Fruit fly (Drosophila melanogaster): ENCODE results near the gene wol.

wol gene

DNA sequence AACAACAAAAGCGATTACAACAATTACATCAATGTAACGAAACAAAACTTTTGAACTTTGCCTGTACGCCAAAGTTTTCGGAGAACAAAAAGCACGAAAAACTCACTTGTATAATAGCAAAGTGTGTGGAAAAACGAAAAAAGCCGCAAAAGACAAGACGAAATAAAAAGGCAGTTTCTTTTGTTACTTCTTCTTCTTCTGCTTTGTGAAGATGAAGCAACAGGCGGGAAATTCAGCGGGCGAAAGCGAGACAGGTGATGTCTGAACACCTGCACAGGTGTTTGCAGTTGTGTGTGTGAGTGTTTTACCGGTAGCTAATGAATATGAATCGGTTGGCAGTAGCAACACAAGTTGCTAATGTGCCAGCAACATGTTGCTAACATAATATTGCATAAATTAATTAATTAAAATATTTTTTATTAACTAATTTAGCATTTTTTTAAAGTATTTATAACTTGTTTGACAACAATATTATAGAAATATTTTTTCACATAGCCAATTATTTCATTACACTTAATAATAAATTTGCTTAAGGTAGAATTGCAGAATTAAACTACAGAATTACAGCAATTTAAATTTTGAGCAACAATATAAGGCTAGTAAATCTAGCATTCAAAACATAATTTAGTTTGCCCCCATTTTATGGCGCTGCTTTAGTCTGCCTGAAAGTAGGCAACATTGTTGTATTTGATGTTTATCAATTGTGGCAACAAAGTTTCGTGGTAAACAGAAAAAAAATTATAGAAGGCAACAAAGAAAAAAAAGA, 35.9 kb downstream of the wol start (continued):
- TF ChIP-seq cas (GFP tag; IDR thresholded peaks at IDR 0.05), result no peak
- TF ChIP-seq CG17385 (GFP tag; optimal IDR thresholded peaks at IDR 0.05), result peak; percentile 93
- peak; percentile 24 for TF ChIP-seq psq (GFP tag; optimal IDR thresholded peaks at IDR 0.05)
- no peak for TF ChIP-seq CG11456 (GFP tag; IDR thresholded peaks at IDR 0.05)
- no peak for TF ChIP-seq lola (GFP tag; optimal IDR thresholded peaks at IDR 0.05)
- TF ChIP-seq zen (tag; optimal IDR thresholded peaks at IDR 0.05), result peak; percentile 21
- no peak for TF ChIP-seq CG9797 (GFP tag; optimal IDR thresholded peaks at IDR 0.05)
- TF ChIP-seq CG10654 (GFP tag; optimal IDR thresholded peaks at IDR 0.05), result no peak
- no peak for TF ChIP-seq CG3726 (GFP tag; IDR thresholded peaks at IDR 0.05)
- TF ChIP-seq CG6813 (GFP tag; optimal IDR thresholded peaks at IDR 0.05), result no peak
- peak; percentile 6 for TF ChIP-seq nom (GFP tag; optimal IDR thresholded peaks at IDR 0.05)
- no peak for TF ChIP-seq CG9876 (GFP tag; optimal IDR thresholded peaks at IDR 0.05)
- TF ChIP-seq CG7928 (GFP tag; optimal IDR thresholded peaks at IDR 0.05), result no peak
- TF ChIP-seq CG5245 (GFP tag; optimal IDR thresholded peaks at IDR 0.05), result no peak
- TF ChIP-seq fd64A (GFP tag; optimal IDR thresholded peaks at IDR 0.05), result no peak
- TF ChIP-seq hb (GFP tag; IDR thresholded peaks at IDR 0.05; ENCODE audit: partially characterized antibody), result no peak
- TF ChIP-seq Abd-B (GFP tag; optimal IDR thresholded peaks at IDR 0.05), result no peak
- no peak for TF ChIP-seq ap (GFP tag; IDR thresholded peaks at IDR 0.05)
- TF ChIP-seq CG33557 (GFP tag; optimal IDR thresholded peaks at IDR 0.05), result no peak
- no peak for TF ChIP-seq Six4 (GFP tag; optimal IDR thresholded peaks at IDR 0.05)
- no peak for TF ChIP-seq Usf (GFP tag; optimal IDR thresholded peaks at IDR 0.05)
- no peak for TF ChIP-seq emc (GFP tag; optimal IDR thresholded peaks at IDR 0.05)
- TF ChIP-seq Chrac-16 (GFP tag; optimal IDR thresholded peaks at IDR 0.05), result no peak
- no peak for TF ChIP-seq Xbp1 (GFP tag; optimal IDR thresholded peaks at IDR 0.05)
- TF ChIP-seq pita (GFP tag; optimal IDR thresholded peaks at IDR 0.05), result no peak
- TF ChIP-seq CG10431 (GFP tag; optimal IDR thresholded peaks at IDR 0.05), result no peak
- no peak for TF ChIP-seq CG1024 (GFP tag; IDR thresholded peaks at IDR 0.05)
- peak; percentile 79 for TF ChIP-seq scrt (GFP tag; optimal IDR thresholded peaks at IDR 0.05)
- TF ChIP-seq twi (tag; optimal IDR thresholded peaks at IDR 0.05), result no peak
- TF ChIP-seq CG11560 (tag; IDR thresholded peaks at IDR 0.05), result no peak
- no peak for TF ChIP-seq btn (GFP tag; optimal IDR thresholded peaks at IDR 0.05)
- TF ChIP-seq GATAe (GFP tag; conservative IDR thresholded peaks at IDR 0.05), result no peak
- no peak for TF ChIP-seq stwl (tag; optimal IDR thresholded peaks at IDR 0.05)
- TF ChIP-seq sc (optimal IDR thresholded peaks at IDR 0.05), result no peak
- no peak for TF ChIP-seq sc (GFP tag; optimal IDR thresholded peaks at IDR 0.05)
- no peak for TF ChIP-seq pb (GFP tag; optimal IDR thresholded peaks at IDR 0.05)
- no peak for TF ChIP-seq bowl (GFP tag; IDR thresholded peaks at IDR 0.05)
- no peak for TF ChIP-seq CG17186 (GFP tag; optimal IDR thresholded peaks at IDR 0.05)
- TF ChIP-seq D19A (tag; optimal IDR thresholded peaks at IDR 0.05), result peak; percentile 6
- no peak for TF ChIP-seq CG11696 (GFP tag; IDR thresholded peaks at IDR 0.05)
- no peak for TF ChIP-seq Hr78 (GFP tag; optimal IDR thresholded peaks at IDR 0.05)
- no peak for TF ChIP-seq fd3F (GFP tag; optimal IDR thresholded peaks at IDR 0.05)
- TF ChIP-seq Hr51 (GFP tag; optimal IDR thresholded peaks at IDR 0.05), result no peak
- no peak for TF ChIP-seq Gsc (GFP tag; IDR thresholded peaks at IDR 0.05)
- TF ChIP-seq HmgZ (tag; optimal IDR thresholded peaks at IDR 0.05), result no peak
- no peak for TF ChIP-seq sim (GFP tag; IDR thresholded peaks at IDR 0.05)
- no peak for TF ChIP-seq repo (GFP tag; optimal IDR thresholded peaks at IDR 0.05)
- no peak for TF ChIP-seq B-H2 (GFP tag; optimal IDR thresholded peaks at IDR 0.05)
- TF ChIP-seq Lim3 (GFP tag; IDR thresholded peaks at IDR 0.05), result no peak
